Worm (Caenorhabditis elegans): Measurements from ENCODE around the gene F41C6.4.

ce11 chrX:6888208-6888607, 13.6 kb upstream of the F41C6.4 start:
- TF ChIP-seq hnd-1 (tag; optimal IDR thresholded peaks at IDR 0.05) (no peak), tra-4 (tag; optimal IDR thresholded peaks at IDR 0.05) (no peak)
